Fruit fly (Drosophila melanogaster): ENCODE measurements around the gene CG7536.

CG7536 gene

DNA sequence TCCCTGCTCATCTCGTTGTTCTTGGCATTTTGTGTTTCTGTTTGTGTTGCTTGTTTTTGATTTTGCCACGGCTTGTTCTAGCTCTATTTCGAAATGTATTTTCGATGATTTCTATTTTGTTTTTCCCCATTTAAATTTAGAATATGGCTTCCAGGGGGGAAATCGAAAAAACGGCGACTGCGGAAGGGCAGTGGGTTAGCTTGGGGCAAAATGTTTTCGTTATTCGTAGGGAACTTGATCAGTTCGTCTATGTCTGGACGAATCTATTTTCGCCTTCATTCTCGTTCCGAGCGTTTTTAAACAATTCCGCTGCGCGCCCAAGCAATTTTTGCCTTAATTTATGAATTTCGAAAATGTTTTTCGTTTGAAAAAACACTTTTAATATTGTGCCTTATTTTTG, 30.2 kb upstream of the CG7536 start:
- no peak for TF ChIP-seq CG34367 (tag; optimal IDR thresholded peaks at IDR 0.05)
- TF ChIP-seq Pif1A (GFP tag; optimal IDR thresholded peaks at IDR 0.05) = no peak
- no peak for TF ChIP-seq CG10348 (GFP tag; IDR thresholded peaks at IDR 0.05)
- TF ChIP-seq rn (GFP tag; IDR thresholded peaks at IDR 0.05) = no peak
- no peak for TF ChIP-seq fd96Ca (GFP tag; IDR thresholded peaks at IDR 0.05)
- no peak for TF ChIP-seq CG15710 (tag; optimal IDR thresholded peaks at IDR 0.05)

- TF ChIP-seq CG34367 (tag; optimal IDR thresholded peaks at IDR 0.05) (no peak), CG4496 (GFP tag; IDR thresholded peaks at IDR 0.05) (no peak), EcR (GFP tag; optimal IDR thresholded peaks at IDR 0.05) (no peak), CG15710 (tag; optimal IDR thresholded peaks at IDR 0.05) (no peak), CG12605 (GFP tag; IDR thresholded peaks at IDR 0.05) (no peak), CG10348 (GFP tag; IDR thresholded peaks at IDR 0.05) (no peak), CG8301 (tag; optimal IDR thresholded peaks at IDR 0.05) (no peak), CG13204 (GFP tag; optimal IDR thresholded peaks at IDR 0.05) (no peak), fd96Ca (GFP tag; IDR thresholded peaks at IDR 0.05) (no peak), Pif1B (GFP tag; optimal IDR thresholded peaks at IDR 0.05) (no peak), CG32121 (GFP tag; IDR thresholded peaks at IDR 0.05) (no peak), CG9948 (tag; optimal IDR thresholded peaks at IDR 0.05) (no peak), CG14655 (GFP tag; optimal IDR thresholded peaks at IDR 0.05) (no peak)
Observed at dm6 chrX:18116811-18117383, 28.6 kb upstream of the CG7536 start, which contains the start of gene wupA. TSS of gene wupA (minus strand) at chrX:18116922.

DNA sequence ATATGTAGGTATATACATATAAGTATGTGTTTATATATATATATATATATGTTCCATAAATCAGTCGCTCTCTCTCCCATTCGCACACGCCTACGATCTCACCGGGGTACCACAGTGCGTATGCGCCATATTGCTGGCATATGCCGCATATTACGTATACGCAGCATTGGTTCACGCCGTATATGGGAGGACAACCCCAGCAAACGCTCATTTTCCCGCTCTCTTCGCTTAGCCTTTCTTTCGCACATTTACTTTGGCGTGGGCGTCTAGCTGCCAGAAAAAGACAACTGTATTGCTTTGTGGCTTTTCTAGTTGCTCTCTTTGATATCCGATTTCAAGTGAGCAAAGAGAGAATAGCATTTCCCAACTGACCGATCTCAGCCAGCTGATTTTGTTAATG, 26.4 kb upstream of the CG7536 start:
- TF ChIP-seq Ets98B (GFP tag; IDR thresholded peaks at IDR 0.05) (no peak), CG34367 (tag; optimal IDR thresholded peaks at IDR 0.05) (no peak), CG9948 (tag; optimal IDR thresholded peaks at IDR 0.05) (no peak), EcR (GFP tag; optimal IDR thresholded peaks at IDR 0.05) (no peak), CG13204 (GFP tag; optimal IDR thresholded peaks at IDR 0.05) (no peak)

DNA sequence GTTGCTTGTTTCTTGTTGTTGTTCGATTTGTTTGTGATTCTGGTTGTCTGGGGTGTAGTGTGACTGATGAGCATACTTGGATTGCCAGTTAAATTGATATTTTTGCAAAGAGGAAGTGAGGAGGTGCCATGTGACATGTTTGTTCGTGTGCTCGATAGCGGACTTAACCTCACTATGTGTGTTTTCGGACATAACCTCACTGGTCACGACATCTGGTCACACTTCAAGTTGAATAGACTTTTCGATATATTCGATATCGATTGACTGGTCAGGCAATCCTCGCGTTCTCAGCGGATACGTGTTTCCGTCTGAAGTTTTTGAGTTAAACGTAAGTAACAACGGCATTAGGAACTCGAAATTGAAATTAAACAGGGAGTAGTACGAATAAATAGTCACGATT, 20.3 kb upstream of the CG7536 start:
- TF ChIP-seq Pif1B (GFP tag; optimal IDR thresholded peaks at IDR 0.05) (no peak), Ets98B (GFP tag; IDR thresholded peaks at IDR 0.05) (no peak), CG14655 (GFP tag; optimal IDR thresholded peaks at IDR 0.05) (no peak), EcR (GFP tag; optimal IDR thresholded peaks at IDR 0.05) (no peak), D1 (tag; optimal IDR thresholded peaks at IDR 0.05) (no peak), CG12605 (GFP tag; IDR thresholded peaks at IDR 0.05) (no peak), CG34367 (tag; optimal IDR thresholded peaks at IDR 0.05) (no peak), CG32121 (GFP tag; IDR thresholded peaks at IDR 0.05) (no peak), fd96Ca (GFP tag; IDR thresholded peaks at IDR 0.05) (no peak), CG10348 (GFP tag; IDR thresholded peaks at IDR 0.05) (no peak), gl (tag; optimal IDR thresholded peaks at IDR 0.05) (no peak), Snoo (tag; optimal IDR thresholded peaks at IDR 0.05) (no peak), Pif1A (GFP tag; optimal IDR thresholded peaks at IDR 0.05) (no peak), CG15710 (tag; optimal IDR thresholded peaks at IDR 0.05) (no peak), CG13204 (GFP tag; optimal IDR thresholded peaks at IDR 0.05) (no peak), CG9948 (tag; optimal IDR thresholded peaks at IDR 0.05) (no peak), CG17806 (tag; optimal IDR thresholded peaks at IDR 0.05) (no peak), rn (GFP tag; IDR thresholded peaks at IDR 0.05) (no peak), CG4496 (GFP tag; IDR thresholded peaks at IDR 0.05) (no peak)

dm6 chrX:18106686-18107085, 18.4 kb upstream of the CG7536 start:
- TF ChIP-seq CG4496 (GFP tag; IDR thresholded peaks at IDR 0.05) (no peak), D1 (tag; optimal IDR thresholded peaks at IDR 0.05) (no peak), CG12605 (GFP tag; IDR thresholded peaks at IDR 0.05) (no peak), CG9948 (tag; optimal IDR thresholded peaks at IDR 0.05) (no peak), Pif1A (GFP tag; optimal IDR thresholded peaks at IDR 0.05) (no peak), EcR (GFP tag; optimal IDR thresholded peaks at IDR 0.05) (no peak), gl (tag; optimal IDR thresholded peaks at IDR 0.05) (no peak), CG34367 (tag; optimal IDR thresholded peaks at IDR 0.05) (no peak), CG15710 (tag; optimal IDR thresholded peaks at IDR 0.05) (no peak), CG14655 (GFP tag; optimal IDR thresholded peaks at IDR 0.05) (no peak), CG8301 (tag; optimal IDR thresholded peaks at IDR 0.05) (no peak), CG8159 (tag; optimal IDR thresholded peaks at IDR 0.05) (no peak), Pif1B (GFP tag; optimal IDR thresholded peaks at IDR 0.05) (no peak), rn (GFP tag; IDR thresholded peaks at IDR 0.05) (no peak), Ets98B (GFP tag; IDR thresholded peaks at IDR 0.05) (no peak), CG17806 (tag; optimal IDR thresholded peaks at IDR 0.05) (no peak), CG32121 (GFP tag; IDR thresholded peaks at IDR 0.05) (no peak), fd96Ca (GFP tag; IDR thresholded peaks at IDR 0.05) (no peak), CG13204 (GFP tag; optimal IDR thresholded peaks at IDR 0.05) (no peak)

dm6 chrX:18103353-18103752, 15.0 kb upstream of the CG7536 start, which contains the start of gene CG7135:
TSS of gene CG7135 (plus strand) at chrX:18103653.
- no peak for TF ChIP-seq CG14655 (GFP tag; optimal IDR thresholded peaks at IDR 0.05)
- no peak for TF ChIP-seq CG13204 (GFP tag; optimal IDR thresholded peaks at IDR 0.05)
- no peak for TF ChIP-seq fd96Ca (GFP tag; IDR thresholded peaks at IDR 0.05)
- no peak for TF ChIP-seq Ets98B (GFP tag; IDR thresholded peaks at IDR 0.05)
- no peak for TF ChIP-seq CG32121 (GFP tag; IDR thresholded peaks at IDR 0.05)
- no peak for TF ChIP-seq CG12605 (GFP tag; IDR thresholded peaks at IDR 0.05)
- TF ChIP-seq CG17806 (tag; optimal IDR thresholded peaks at IDR 0.05) = no peak
- no peak for TF ChIP-seq CG9948 (tag; optimal IDR thresholded peaks at IDR 0.05)
- TF ChIP-seq gl (tag; optimal IDR thresholded peaks at IDR 0.05) = no peak
- no peak for TF ChIP-seq Pif1A (GFP tag; optimal IDR thresholded peaks at IDR 0.05)
- TF ChIP-seq Snoo (tag; optimal IDR thresholded peaks at IDR 0.05) = no peak
- TF ChIP-seq rn (GFP tag; IDR thresholded peaks at IDR 0.05) = no peak
- no peak for TF ChIP-seq CG4496 (GFP tag; IDR thresholded peaks at IDR 0.05)
- no peak for TF ChIP-seq Pif1B (GFP tag; optimal IDR thresholded peaks at IDR 0.05)
